Fruit fly (Drosophila melanogaster): Measurements from ENCODE around the gene NAAT1.

NAAT1 gene

DNA sequence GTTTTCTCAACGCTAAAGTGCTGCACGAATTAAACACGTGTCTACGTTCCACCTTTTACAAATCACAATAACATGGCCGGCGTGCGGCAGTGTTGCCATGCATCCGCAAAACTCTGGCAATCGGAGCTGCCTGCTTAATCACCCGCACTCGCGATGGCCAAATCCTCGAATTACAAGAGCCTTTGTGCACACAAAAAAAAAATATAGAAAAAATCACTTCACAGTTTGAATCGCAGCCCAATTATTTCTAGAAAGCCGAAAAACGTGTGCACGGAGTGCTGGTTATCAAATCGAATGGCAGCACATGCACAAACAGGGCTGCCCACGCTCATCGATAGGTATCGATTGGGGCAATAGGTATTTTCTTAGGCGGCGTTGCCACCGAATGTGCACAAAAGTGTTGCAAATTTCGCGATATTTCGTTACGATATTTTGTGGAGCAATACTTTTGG, 9.9 kb upstream of the NAAT1 start, which contains the start of gene spoon:
Gene spoon (minus strand): TSS at position 300 of the 452 bp plus-strand sequence.
- TF ChIP-seq CG13894 (tag; optimal IDR thresholded peaks at IDR 0.05) (no peak), Xbp1 (GFP tag; optimal IDR thresholded peaks at IDR 0.05) (peak; percentile 26), CTCF (GFP tag; optimal IDR thresholded peaks at IDR 0.05) (peak; percentile 17), CG6765 (GFP tag; optimal IDR thresholded peaks at IDR 0.05) (peak; percentile 13), hkb (optimal IDR thresholded peaks at IDR 0.05) (peak; percentile 37), hkb (GFP tag; IDR thresholded peaks at IDR 0.05) (no peak), CG6854 (GFP tag; optimal IDR thresholded peaks at IDR 0.05) (no peak), CG4404 (GFP tag; IDR thresholded peaks at IDR 0.05) (peak; percentile 40; the same call in 1 of the 2 replicates), prd (optimal IDR thresholded peaks at IDR 0.05) (no peak), prd (GFP tag; IDR thresholded peaks at IDR 0.05) (peak; percentile 37; the same call in 1 of the 3 replicates), PHDP (tag; optimal IDR thresholded peaks at IDR 0.05) (no peak), fd102C (GFP tag; optimal IDR thresholded peaks at IDR 0.05) (no peak), Adf1 (GFP tag; IDR thresholded peaks at IDR 0.05) (peak; percentile 22; the same call in 1 of the 2 replicates), CG11093 (GFP tag; IDR thresholded peaks at IDR 0.05) (no peak), CG3995 (GFP tag; optimal IDR thresholded peaks at IDR 0.05) (peak; percentile 77), tup (GFP tag; optimal IDR thresholded peaks at IDR 0.05) (no peak), tx (GFP tag; optimal IDR thresholded peaks at IDR 0.05) (peak; percentile 25), Sin3A (optimal IDR thresholded peaks at IDR 0.05) (peak; percentile 94), CG1602 (GFP tag; optimal IDR thresholded peaks at IDR 0.05) (peak; percentile 19), amos (GFP tag; IDR thresholded peaks at IDR 0.05; ENCODE audit: partially characterized antibody) (peak; percentile 98), ssp (GFP tag; IDR thresholded peaks at IDR 0.05) (peak; percentile 52), chn (GFP tag; optimal IDR thresholded peaks at IDR 0.05) (peak; percentile 28), toy (GFP tag; IDR thresholded peaks at IDR 0.05) (no peak), CG2116 (GFP tag; optimal IDR thresholded peaks at IDR 0.05) (peak; percentile 90), CG30431 (GFP tag; optimal IDR thresholded peaks at IDR 0.05) (no peak), cato (GFP tag; optimal IDR thresholded peaks at IDR 0.05; ENCODE audit: borderline replicate concordance) (no peak), dm (GFP tag; optimal IDR thresholded peaks at IDR 0.05) (peak; percentile 92), Dbx (GFP tag; IDR thresholded peaks at IDR 0.05) (peak; percentile 62), sr (GFP tag; IDR thresholded peaks at IDR 0.05) (peak; percentile 41; the same call in 1 of the 3 replicates), HLHmδ (GFP tag; optimal IDR thresholded peaks at IDR 0.05) (no peak), dati (GFP tag; IDR thresholded peaks at IDR 0.05) (no peak), Lhr (GFP tag; optimal IDR thresholded peaks at IDR 0.05) (peak; percentile 47), CG17328 (GFP tag; IDR thresholded peaks at IDR 0.05) (0 out of 2 replicates have a peak, but pooled peaks have one; percentile 13), CG11456 (GFP tag; IDR thresholded peaks at IDR 0.05) (peak; percentile 78; the same call in 2 of the 3 replicates), kni (GFP tag; optimal IDR thresholded peaks at IDR 0.05) (no peak), caup (GFP tag; optimal IDR thresholded peaks at IDR 0.05; ENCODE audit: severe bottlenecking) (no peak), CG7963 (GFP tag; IDR thresholded peaks at IDR 0.05; ENCODE audit: partially characterized antibody) (peak; percentile 77), her (GFP tag; optimal IDR thresholded peaks at IDR 0.05) (peak; percentile 30), CG12236 (GFP tag; optimal IDR thresholded peaks at IDR 0.05) (peak; percentile 11), CG15514 (GFP tag; optimal IDR thresholded peaks at IDR 0.05) (peak; percentile 67), seq (GFP tag; IDR thresholded peaks at IDR 0.05) (no peak), Drgx (GFP tag; IDR thresholded peaks at IDR 0.05) (no peak), Vsx1 (GFP tag; optimal IDR thresholded peaks at IDR 0.05) (no peak), CG13624 (GFP tag; optimal IDR thresholded peaks at IDR 0.05) (peak; percentile 33), Ets65A (GFP tag) (peak; percentile 93), Antp (GFP tag; optimal IDR thresholded peaks at IDR 0.05) (peak; percentile 45), HLH3B (GFP tag; IDR thresholded peaks at IDR 0.05) (no peak), CG9727 (GFP tag; optimal IDR thresholded peaks at IDR 0.05) (no peak), CG7786 (GFP tag; optimal IDR thresholded peaks at IDR 0.05) (peak; percentile 6), CG9932 (GFP tag; IDR thresholded peaks at IDR 0.05) (peak; percentile 86), CG10431 (GFP tag; optimal IDR thresholded peaks at IDR 0.05) (no peak), lola (GFP tag; optimal IDR thresholded peaks at IDR 0.05) (no peak)

Data from whole organism, embryonic.